Fruit fly (Drosophila melanogaster): Measurements from ENCODE around the gene CadN.

DNA sequence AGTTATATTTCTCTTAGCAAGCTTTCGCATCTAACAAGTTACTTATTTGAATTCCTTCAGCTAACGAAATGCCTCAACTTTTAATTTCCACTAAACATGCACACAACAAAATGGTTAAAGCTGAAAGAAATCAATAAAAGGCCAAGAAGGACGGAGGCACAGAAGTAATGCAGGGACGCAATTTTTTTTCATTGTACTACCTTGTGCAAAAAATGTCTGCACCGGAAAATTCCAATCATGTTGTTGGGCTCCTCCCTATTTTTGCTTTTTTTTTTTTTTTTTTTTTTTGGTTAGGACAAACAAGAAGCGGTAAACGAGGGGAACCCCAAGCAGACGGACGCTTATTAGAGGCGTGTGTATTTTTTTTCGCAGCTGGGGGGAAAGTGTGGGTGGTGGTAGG, 56.6 kb downstream of the CadN start:
- no peak for TF ChIP-seq CG8632 (GFP tag; optimal IDR thresholded peaks at IDR 0.05)
- no peak for TF ChIP-seq Eip93F (GFP tag; optimal IDR thresholded peaks at IDR 0.05)
- TF ChIP-seq Hr39 (GFP tag; optimal IDR thresholded peaks at IDR 0.05), result no peak
- no peak for TF ChIP-seq salr (GFP tag; optimal IDR thresholded peaks at IDR 0.05)

Data from whole organism, prepupa.